Fruit fly (Drosophila melanogaster) whole organism, embryonic: ENCODE data around the gene Nckx30C.

Experiments
- BEAF-32 ChIP-seq: fragments of 200-800 bp; sonication (Bioruptor generic); optimal IDR thresholded peaks from 3 replicates; lab custom pipeline; 2017; ENCODE audit warnings: missing biosample characterization, missing genetic modification characterization, mild to moderate bottlenecking, moderate library complexity, missing genetic modification reagents
- CG1233 ChIP-seq: fragments of 200-800 bp; sonication (Bioruptor generic); optimal IDR thresholded peaks from 4 replicates; lab custom pipeline; 2018; ENCODE audit warnings: missing biosample characterization, mild to moderate bottlenecking, missing genetic modification characterization
- CG12659 ChIP-seq: fragments of 200-800 bp; sonication (Bioruptor generic); optimal IDR thresholded peaks from 3 replicates; lab custom pipeline; 2017; ENCODE audit warnings: mild to moderate bottlenecking, missing biosample characterization, missing genetic modification reagents, missing genetic modification characterization
- CG13123 ChIP-seq: fragments of 200-800 bp; sonication (Bioruptor generic); optimal IDR thresholded peaks from 2 replicates; lab custom pipeline; 2016; ENCODE audit warnings: missing biosample characterization, missing genetic modification characterization
- CG13296 ChIP-seq: fragments of 200-800 bp; sonication (Bioruptor generic); optimal IDR thresholded peaks from 3 replicates; lab custom pipeline; 2018; ENCODE audit warnings: missing biosample characterization, mild to moderate bottlenecking, missing genetic modification characterization
- CG13775 ChIP-seq: fragments of 200-800 bp; sonication (Bioruptor generic); optimal IDR thresholded peaks from 3 replicates; lab custom pipeline; 2017; ENCODE audit warnings: missing biosample characterization, mild to moderate bottlenecking, missing genetic modification characterization
- CG14667 ChIP-seq: fragments of 200-800 bp; sonication (Bioruptor generic); IDR thresholded peaks from 2 replicates; pipeline ENCODE4 v1.3.6; 2022; ENCODE audit warnings: missing biosample characterization, missing genetic modification characterization
- CG15514 ChIP-seq: fragments of 200-800 bp; sonication (Bioruptor generic); optimal IDR thresholded peaks from 3 replicates; lab custom pipeline; 2017; ENCODE audit warnings: missing biosample characterization, missing genetic modification characterization, mild to moderate bottlenecking, moderate library complexity, missing genetic modification reagents
- CG1647 ChIP-seq: fragments of 200-800 bp; sonication (Bioruptor generic); optimal IDR thresholded peaks from 3 replicates; lab custom pipeline; 2016; ENCODE audit warnings: missing biosample characterization, missing genetic modification characterization
- CG16779 ChIP-seq: fragments of 200-800 bp; sonication (Bioruptor generic); IDR thresholded peaks from 2 replicates; pipeline ENCODE4 v1.3.6; 2022; ENCODE audit warnings: missing biosample characterization, missing genetic modification characterization
- CG18599 ChIP-seq: fragments of 200-800 bp; sonication (Bioruptor generic); optimal IDR thresholded peaks from 3 replicates; lab custom pipeline; 2017; ENCODE audit warnings: missing biosample characterization, missing genetic modification characterization, mild to moderate bottlenecking, moderate library complexity, missing genetic modification reagents
- CG18619 ChIP-seq: fragments of 200-800 bp; sonication (Bioruptor generic); optimal IDR thresholded peaks from 3 replicates; lab custom pipeline; 2017; ENCODE audit warnings: missing biosample characterization, mild to moderate bottlenecking, missing genetic modification characterization
- CG2116 ChIP-seq: fragments of 200-800 bp; sonication (Bioruptor generic); optimal IDR thresholded peaks from 3 replicates; lab custom pipeline; 2018; ENCODE audit warnings: missing biosample characterization, mild to moderate bottlenecking, missing genetic modification characterization
- CG34376 ChIP-seq: fragments of 200-800 bp; sonication (Bioruptor generic); optimal IDR thresholded peaks from 2 replicates; lab custom pipeline; 2018; ENCODE audit warnings: missing biosample characterization, mild to moderate bottlenecking, missing genetic modification characterization
- CG42726 ChIP-seq: fragments of 200-800 bp; sonication (Bioruptor generic); IDR thresholded peaks from 2 replicates; pipeline ENCODE4 v1.3.6; 2022; ENCODE audit warnings: missing biosample characterization, missing genetic modification characterization; ENCODE audit not compliant: partially characterized antibody
- CG4854 ChIP-seq: fragments of 200-800 bp; sonication (Bioruptor generic); optimal IDR thresholded peaks from 2 replicates; lab custom pipeline; 2016; ENCODE audit warnings: missing biosample characterization, missing genetic modification characterization, inconsistent platforms
- CG5245 ChIP-seq: fragments of 200-800 bp; sonication (Bioruptor generic); optimal IDR thresholded peaks from 3 replicates; lab custom pipeline; 2016; ENCODE audit warnings: missing biosample characterization, missing genetic modification characterization
- CG6689 ChIP-seq: fragments of 200-800 bp; sonication (Bioruptor generic); IDR thresholded peaks from 2 replicates; pipeline ENCODE4 v1.3.6; 2022; ENCODE audit warnings: missing biosample characterization, missing genetic modification characterization
- CG8290 ChIP-seq, 3 experiments: fragments of 200-800 bp; sonication (Bioruptor generic); optimal IDR thresholded peaks; 2 replicates each; lab custom pipeline; 2016 to 2019; ENCODE audit warnings: missing biosample characterization in 3 of 3, missing genetic modification characterization in 3 of 3, mild to moderate bottlenecking in 2 of 3, moderate library complexity in 1 of 3
- CG9817 ChIP-seq: fragments of 200-800 bp; sonication (Bioruptor generic); optimal IDR thresholded peaks from 2 replicates; lab custom pipeline; 2018; ENCODE audit warnings: missing biosample characterization, mild to moderate bottlenecking, missing genetic modification characterization, moderate library complexity
- CG9876 ChIP-seq: fragments of 200-800 bp; sonication (Bioruptor generic); optimal IDR thresholded peaks from 2 replicates; lab custom pipeline; 2016; ENCODE audit warnings: missing biosample characterization, missing genetic modification characterization
- Camta ChIP-seq: fragments of 200-800 bp; sonication (Bioruptor generic); optimal IDR thresholded peaks from 2 replicates; lab custom pipeline; 2016; ENCODE audit warnings: missing biosample characterization, missing genetic modification characterization
- Deaf1 ChIP-seq: fragments of 200-800 bp; optimal IDR thresholded peaks from 3 replicates; lab custom pipeline; 2019; ENCODE audit warnings: missing biosample characterization, mild to moderate bottlenecking, missing genetic modification characterization, moderate library complexity
- Ets97D ChIP-seq: fragments of 200-800 bp; sonication (Bioruptor generic); optimal IDR thresholded peaks from 3 replicates; lab custom pipeline; 2016; ENCODE audit warnings: missing biosample characterization, missing genetic modification characterization
- HLH4C ChIP-seq: fragments of 200-800 bp; sonication (Bioruptor generic); IDR thresholded peaks from 3 replicates; pipeline ENCODE4 v1.3.6; 2022; ENCODE audit warnings: missing biosample characterization, missing genetic modification characterization; ENCODE audit not compliant: partially characterized antibody
- MESR4 ChIP-seq: fragments of 200-800 bp; sonication (Bioruptor generic); optimal IDR thresholded peaks from 2 replicates; lab custom pipeline; 2018; ENCODE audit warnings: missing biosample characterization, mild to moderate bottlenecking, missing genetic modification characterization, moderate library complexity
- Oli ChIP-seq: fragments of 200-800 bp; sonication (Bioruptor generic); optimal IDR thresholded peaks from 2 replicates; lab custom pipeline; 2018; ENCODE audit warnings: missing biosample characterization, mild to moderate bottlenecking, missing genetic modification characterization, moderate library complexity
- Opbp ChIP-seq: fragments of 200-800 bp; sonication (Bioruptor generic); IDR thresholded peaks from 3 replicates; pipeline ENCODE4 v1.3.6; 2022; ENCODE audit warnings: missing biosample characterization, missing genetic modification characterization; ENCODE audit not compliant: partially characterized antibody
- Sox102F ChIP-seq: fragments of 200-800 bp; sonication (Bioruptor generic); optimal IDR thresholded peaks from 2 replicates; lab custom pipeline; 2018; ENCODE audit warnings: missing biosample characterization, mild to moderate bottlenecking, missing genetic modification characterization, moderate library complexity
- Trl ChIP-seq, 3 experiments: fragments of >200 bp in 2 of 3; fragments of 200-800 bp in 1 of 3; sonication (Bioruptor generic) in 1 of 3; optimal IDR thresholded peaks; 2 replicates in 1 of 3; 3 replicates in 2 of 3; lab custom pipeline; 2016 to 2017; ENCODE audit warnings: missing biosample characterization in 1 of 3, missing genetic modification characterization in 1 of 3
- YL-1 ChIP-seq: fragments of 200-800 bp; sonication (Bioruptor generic); optimal IDR thresholded peaks from 3 replicates; lab custom pipeline; 2017; ENCODE audit warnings: missing biosample characterization, mild to moderate bottlenecking, missing genetic modification characterization
- abd-A ChIP-seq: fragments of 200-800 bp; sonication (Bioruptor generic); optimal IDR thresholded peaks from 3 replicates; lab custom pipeline; 2019; ENCODE audit warnings: missing biosample characterization, mild to moderate bottlenecking, missing genetic modification characterization, moderate library complexity
- aop ChIP-seq: fragments of 200-800 bp; sonication (Bioruptor generic); IDR thresholded peaks from 2 replicates; pipeline ENCODE4 v1.3.6; 2022; ENCODE audit warnings: missing biosample characterization, missing genetic modification characterization
- bbx ChIP-seq: fragments of 200-800 bp; sonication (Bioruptor generic); IDR thresholded peaks from 2 replicates; pipeline ENCODE4 v1.3.6; 2022; ENCODE audit warnings: missing biosample characterization, missing genetic modification characterization; ENCODE audit not compliant: partially characterized antibody
- crol ChIP-seq: fragments of 200-800 bp; sonication (Bioruptor generic); IDR thresholded peaks from 2 replicates; pipeline ENCODE4 v1.3.6; 2022; ENCODE audit warnings: missing biosample characterization, missing genetic modification characterization
- gfzf ChIP-seq: fragments of 200-800 bp; sonication (Bioruptor generic); optimal IDR thresholded peaks from 2 replicates; lab custom pipeline; 2016; ENCODE audit warnings: missing biosample characterization, mild to moderate bottlenecking, missing genetic modification characterization, moderate library complexity
- ham ChIP-seq: fragments of 200-800 bp; sonication (Bioruptor generic); IDR thresholded peaks from 2 replicates; pipeline ENCODE4 v1.3.6; 2022; ENCODE audit warnings: missing biosample characterization, missing genetic modification characterization
- kah ChIP-seq: fragments of 200-800 bp; sonication (Bioruptor generic); optimal IDR thresholded peaks from 2 replicates; lab custom pipeline; 2018; ENCODE audit warnings: missing biosample characterization, mild to moderate bottlenecking, missing genetic modification characterization
- lola ChIP-seq, 3 experiments: fragments of >200 bp in 2 of 3; fragments of 200-800 bp in 1 of 3; sonication (Bioruptor generic) in 1 of 3; optimal IDR thresholded peaks; 2 replicates each; lab custom pipeline; 2017 to 2019; ENCODE audit warnings: missing biosample characterization in 3 of 3, missing genetic modification characterization in 3 of 3, mild to moderate bottlenecking in 1 of 3, moderate library complexity in 1 of 3
- salm ChIP-seq: fragments of 200-800 bp; sonication (Bioruptor generic); optimal IDR thresholded peaks from 2 replicates; lab custom pipeline; 2018; ENCODE audit warnings: missing biosample characterization, mild to moderate bottlenecking, missing genetic modification characterization
- sd ChIP-seq: fragments of 200-800 bp; sonication (Bioruptor generic); optimal IDR thresholded peaks from 3 replicates; lab custom pipeline; 2018; ENCODE audit warnings: missing biosample characterization, mild to moderate bottlenecking, missing genetic modification characterization, moderate library complexity
- ssp ChIP-seq: fragments of 200-800 bp; sonication (Bioruptor generic); IDR thresholded peaks from 2 replicates; pipeline ENCODE4 v1.3.6; 2022; ENCODE audit warnings: missing biosample characterization, missing genetic modification characterization
- stwl ChIP-seq: fragments of 200-800 bp; sonication (Bioruptor generic); optimal IDR thresholded peaks from 3 replicates; lab custom pipeline; 2018; ENCODE audit warnings: missing biosample characterization, mild to moderate bottlenecking, missing genetic modification characterization, moderate library complexity
- zen ChIP-seq: fragments of 200-800 bp; sonication (Bioruptor generic); optimal IDR thresholded peaks from 3 replicates; lab custom pipeline; 2018; ENCODE audit warnings: missing biosample characterization, mild to moderate bottlenecking, missing genetic modification characterization, moderate library complexity

Gene Nckx30C

DNA sequence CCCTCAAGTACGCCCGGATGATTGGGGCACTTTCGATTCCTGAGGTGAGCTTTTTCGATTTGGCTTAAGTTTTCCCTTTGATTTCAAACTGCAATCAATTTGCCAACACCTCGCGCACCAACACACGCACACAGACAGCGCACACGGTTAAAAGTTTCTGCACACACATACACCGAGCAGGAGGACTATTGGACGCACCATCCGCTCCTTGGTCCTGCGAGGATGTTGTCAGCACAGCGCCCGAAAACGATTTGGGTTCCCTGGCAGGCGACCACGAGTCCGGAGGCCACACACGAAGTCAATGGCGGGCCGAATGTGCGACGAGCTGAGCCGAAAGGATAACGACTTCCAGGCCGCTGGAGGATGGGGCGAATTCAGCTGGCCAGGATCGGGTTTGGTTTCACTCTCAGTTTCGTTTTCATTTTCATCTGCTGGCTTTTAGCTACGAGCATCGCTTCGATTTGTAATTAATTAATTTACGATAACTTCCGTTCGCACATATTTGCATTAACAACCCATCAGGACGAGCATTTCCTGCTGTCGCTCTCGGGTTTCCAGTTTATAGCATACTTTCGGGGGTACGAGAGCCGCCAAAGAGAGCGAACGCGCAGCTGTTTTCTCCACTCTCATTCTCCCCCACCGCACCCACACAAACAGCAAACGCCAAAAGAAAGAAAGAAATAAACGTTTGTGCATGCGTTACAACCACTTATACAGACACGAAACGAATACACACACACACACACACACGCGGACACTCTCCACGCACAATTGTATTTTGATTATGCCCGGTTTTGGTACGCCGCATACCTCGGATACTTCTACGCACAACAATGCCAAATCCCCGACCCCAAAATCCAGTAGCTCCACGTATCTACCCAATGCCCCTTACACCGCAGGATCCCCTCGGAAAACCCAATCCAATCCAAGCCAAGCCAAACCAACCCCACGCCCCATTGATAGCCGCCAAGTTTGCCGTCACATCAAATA lies at the start of gene Nckx30C (continued):
- no peak for TF ChIP-seq Oli (tag; lab: Kevin White, UChicago)
- TF ChIP-seq abd-A (tag; lab: Kevin White, UChicago): peak; percentile 81
- no peak for TF ChIP-seq CG14667 (GFP tag; lab: Robert Waterston, UW)
- no peak for TF ChIP-seq CG2116 (GFP tag; lab: Kevin White, UChicago)
- no peak for TF ChIP-seq CG8290 (GFP tag; optimal IDR thresholded peaks at IDR 0.05; lab: Kevin White, UChicago)
- TF ChIP-seq CG8290 (tag; optimal IDR thresholded peaks at IDR 0.05; lab: Kevin White, UChicago): peak in 1 of 2 experiments; percentile 2
- TF ChIP-seq CG18619 (GFP tag; lab: Kevin White, UChicago): no peak
- TF ChIP-seq CG13296 (GFP tag; lab: Kevin White, UChicago): no peak
- peak; percentile 94 for TF ChIP-seq Deaf1 (tag; lab: Kevin White, UChicago)
- TF ChIP-seq aop: no peak
- TF ChIP-seq ham (GFP tag; lab: Robert Waterston, UW): no peak
- TF ChIP-seq Trl (optimal IDR thresholded peaks at IDR 0.05; lab: Kevin White, UChicago): peak; percentile 32 to 59
- no peak for TF ChIP-seq Trl (GFP tag; optimal IDR thresholded peaks at IDR 0.05; lab: Kevin White, UChicago)
- peak; percentile 9 for TF ChIP-seq CG15514 (GFP tag; lab: Kevin White, UChicago)
- no peak for TF ChIP-seq salm
- no peak for TF ChIP-seq CG9876 (GFP tag; lab: Kevin White, UChicago)
- TF ChIP-seq CG6689: no peak
- TF ChIP-seq crol (GFP tag; lab: Robert Waterston, UW): 0 out of 2 replicates have a peak, but pooled peaks have one; percentile 14
- TF ChIP-seq YL-1 (GFP tag; lab: Kevin White, UChicago): no peak
- TF ChIP-seq CG5245 (GFP tag; lab: Kevin White, UChicago): no peak
- TF ChIP-seq CG16779 (GFP tag; lab: Robert Waterston, UW): peak; percentile 90
- no peak for TF ChIP-seq CG1647 (GFP tag; lab: Kevin White, UChicago)
- TF ChIP-seq CG1233: no peak
- TF ChIP-seq sd: peak; percentile 67
- TF ChIP-seq kah: no peak
- no peak for TF ChIP-seq Camta (GFP tag; lab: Kevin White, UChicago)
- TF ChIP-seq CG42726 (GFP tag; lab: Robert Waterston, UW): no peak
- no peak for TF ChIP-seq ssp (GFP tag; lab: Robert Waterston, UW)
- TF ChIP-seq HLH4C (GFP tag; lab: Robert Waterston, UW): no peak

DNA sequence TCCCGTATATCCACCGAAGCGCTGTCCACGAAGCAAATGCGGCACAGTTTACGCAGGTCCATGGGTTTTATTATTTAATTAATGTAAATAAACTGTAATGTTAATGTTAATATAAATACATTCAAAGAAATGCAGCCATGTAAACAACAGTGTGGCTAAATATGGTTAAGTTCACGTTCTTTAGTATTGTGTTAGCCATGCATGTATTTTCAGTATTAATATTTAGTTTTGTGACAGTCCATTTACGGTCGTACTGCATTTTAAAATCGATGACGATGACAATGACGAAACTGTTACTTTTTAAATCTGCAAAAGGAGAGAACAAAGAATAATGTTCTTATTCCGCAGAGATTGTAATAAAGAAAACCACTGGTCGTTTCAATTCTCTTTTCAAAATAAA lies 46.6 kb upstream of the Nckx30C start, which contains the start of gene CG13123:
Gene CG13123 (minus strand): TSS at position 163 of the 400 bp plus-strand sequence.
- TF ChIP-seq lola (GFP tag; optimal IDR thresholded peaks at IDR 0.05; lab: Kevin White, UChicago) (no peak), zen (tag; lab: Kevin White, UChicago) (peak; percentile 19), CG13123 (GFP tag; lab: Kevin White, UChicago) (no peak), CG15514 (GFP tag; lab: Kevin White, UChicago) (peak; percentile 39), kah (no peak), HLH4C (GFP tag; lab: Robert Waterston, UW) (0 out of 3 replicates have a peak, but pooled peaks have one; percentile 8), gfzf (peak; percentile 83), stwl (peak; percentile 97), CG12659 (GFP tag; lab: Kevin White, UChicago) (peak; percentile 27), Sox102F (GFP tag; lab: Kevin White, UChicago) (no peak), CG4854 (GFP tag; lab: Kevin White, UChicago) (no peak), bbx (GFP tag; lab: Robert Waterston, UW) (peak; percentile 37; the same call in 1 of the 2 replicates), CG34376 (GFP tag; lab: Kevin White, UChicago) (no peak), Oli (tag; lab: Kevin White, UChicago) (no peak), MESR4 (peak; percentile 53), BEAF-32 (GFP tag; lab: Kevin White, UChicago) (peak; percentile 33), CG13775 (GFP tag; lab: Kevin White, UChicago) (no peak), Opbp (GFP tag; lab: Robert Waterston, UW) (0 out of 3 replicates have a peak, but pooled peaks have one; percentile 40), CG18599 (GFP tag; lab: Kevin White, UChicago) (no peak), Ets97D (peak; percentile 46), CG9817 (no peak), CG2116 (GFP tag; lab: Kevin White, UChicago) (peak; percentile 81)
